Worm (Caenorhabditis elegans) whole organism, mixed stage, embryonic: ENCODE measurements around the gene lgc-33.

Experiments
- M03D4.4 ChIP-seq: sonication (generic microtip); optimal IDR thresholded peaks from 2 replicates; lab custom pipeline; 2017; ENCODE audit warnings: mild to moderate bottlenecking, missing genetic modification characterization, missing compliant biosample characterization
- blmp-1 ChIP-seq: fragments of 150-350 bp; optimal IDR thresholded peaks from 2 replicates; lab custom pipeline; 2014; ENCODE audit warnings: missing biosample characterization, missing genetic modification characterization
- ceh-39 ChIP-seq: fragments of 150-350 bp; optimal IDR thresholded peaks from 2 replicates; lab custom pipeline; 2014; ENCODE audit warnings: missing biosample characterization, missing genetic modification characterization
- ceh-43 ChIP-seq: fragments of 200-800 bp; sonication (Bioruptor generic); optimal IDR thresholded peaks from 2 replicates; lab custom pipeline; 2018; ENCODE audit warnings: mild to moderate bottlenecking, missing genetic modification characterization, moderate library complexity, missing compliant biosample characterization
- ceh-83 ChIP-seq: fragments of 200-800 bp; sonication (Bioruptor generic); optimal IDR thresholded peaks from 2 replicates; lab custom pipeline; 2018; ENCODE audit warnings: mild to moderate bottlenecking, missing genetic modification characterization, missing compliant biosample characterization
- ces-1 ChIP-seq: fragments of 150-350 bp; optimal IDR thresholded peaks from 2 replicates; lab custom pipeline; 2014; ENCODE audit warnings: missing biosample characterization, missing genetic modification reagents, missing genetic modification characterization
- cnd-1 ChIP-seq: fragments of 200-800 bp; sonication (Bioruptor generic); optimal IDR thresholded peaks from 2 replicates; lab custom pipeline; 2018; ENCODE audit warnings: mild to moderate bottlenecking, missing genetic modification characterization, missing compliant biosample characterization
- drap-1 ChIP-seq: fragments of 200-800 bp; sonication (Bioruptor generic); optimal IDR thresholded peaks from 3 replicates; lab custom pipeline; 2018; ENCODE audit warnings: mild to moderate bottlenecking, missing genetic modification characterization, missing compliant biosample characterization
- elt-1 ChIP-seq: sonication (generic microtip); optimal IDR thresholded peaks from 2 replicates; lab custom pipeline; 2017; ENCODE audit warnings: missing genetic modification characterization, mild to moderate bottlenecking, missing compliant biosample characterization, antibody characterized with exemption, moderate library complexity, borderline replicate concordance; ENCODE audit not compliant: insufficient read depth
- elt-3 ChIP-seq: fragments of 150-350 bp; optimal IDR thresholded peaks from 2 replicates; lab custom pipeline; 2014; ENCODE audit warnings: missing biosample characterization, missing genetic modification characterization
- flh-1 ChIP-seq: fragments of 200-800 bp; sonication (Bioruptor generic); optimal IDR thresholded peaks from 2 replicates; lab custom pipeline; 2018; ENCODE audit warnings: mild to moderate bottlenecking, missing genetic modification characterization, moderate library complexity, missing compliant biosample characterization
- ham-2 ChIP-seq: fragments of 200-800 bp; sonication (Bioruptor generic); optimal IDR thresholded peaks from 2 replicates; lab custom pipeline; 2018; ENCODE audit warnings: mild to moderate bottlenecking, missing genetic modification characterization, missing compliant biosample characterization
- hlh-1 ChIP-seq: fragments of 150-350 bp; optimal IDR thresholded peaks from 2 replicates; lab custom pipeline; 2014; ENCODE audit warnings: missing biosample characterization, missing genetic modification reagents, missing genetic modification characterization
- lin-13 ChIP-seq: fragments of 150-350 bp; optimal IDR thresholded peaks from 2 replicates; lab custom pipeline; 2014; ENCODE audit warnings: missing biosample characterization, missing genetic modification characterization
- lin-32 ChIP-seq: fragments of 200-800 bp; sonication (Bioruptor generic); optimal IDR thresholded peaks from 2 replicates; lab custom pipeline; 2018; ENCODE audit warnings: mild to moderate bottlenecking, missing genetic modification characterization, missing compliant biosample characterization
- lsy-2 ChIP-seq: fragments of 150-350 bp; optimal IDR thresholded peaks from 2 replicates; lab custom pipeline; 2014; ENCODE audit warnings: missing biosample characterization, missing genetic modification characterization
- mab-5 ChIP-seq: fragments of 150-350 bp; optimal IDR thresholded peaks from 2 replicates; lab custom pipeline; 2014; ENCODE audit warnings: missing biosample characterization, missing genetic modification characterization
- mep-1 ChIP-seq: fragments of 150-350 bp; optimal IDR thresholded peaks from 2 replicates; lab custom pipeline; 2017; ENCODE audit warnings: missing biosample characterization, missing genetic modification reagents, missing genetic modification characterization, inconsistent platforms
- mls-2 ChIP-seq: sonication (generic microtip); optimal IDR thresholded peaks from 2 replicates; lab custom pipeline; 2016; ENCODE audit warnings: mild to moderate bottlenecking, missing genetic modification characterization, moderate library complexity, missing compliant biosample characterization
- nhr-12 ChIP-seq: fragments of 150-350 bp; optimal IDR thresholded peaks from 2 replicates; lab custom pipeline; 2014; ENCODE audit warnings: missing biosample characterization, missing genetic modification characterization
- nhr-2 ChIP-seq: fragments of 150-350 bp; optimal IDR thresholded peaks from 2 replicates; lab custom pipeline; 2014; ENCODE audit warnings: missing biosample characterization, missing genetic modification characterization
- nhr-237 ChIP-seq: fragments of 150-350 bp; optimal IDR thresholded peaks from 2 replicates; lab custom pipeline; 2014; ENCODE audit warnings: missing biosample characterization, missing genetic modification characterization
- nhr-28 ChIP-seq: fragments of 150-350 bp; optimal IDR thresholded peaks from 2 replicates; lab custom pipeline; 2014; ENCODE audit warnings: missing biosample characterization, missing genetic modification characterization
- nhr-76 ChIP-seq: sonication (generic microtip); optimal IDR thresholded peaks from 2 replicates; lab custom pipeline; 2017; ENCODE audit warnings: missing biosample characterization, missing genetic modification characterization
- pha-4 ChIP-seq: fragments of 150-350 bp; optimal IDR thresholded peaks from 2 replicates; lab custom pipeline; 2018; ENCODE audit warnings: missing biosample characterization, missing genetic modification reagents, missing genetic modification characterization
- sem-2 ChIP-seq: fragments of 200-800 bp; sonication (Bioruptor generic); optimal IDR thresholded peaks from 2 replicates; lab custom pipeline; 2018; ENCODE audit warnings: mild to moderate bottlenecking, missing genetic modification characterization, missing compliant biosample characterization
- snpc-4 ChIP-seq: fragments of 150-350 bp; optimal IDR thresholded peaks from 2 replicates; lab custom pipeline; 2014; ENCODE audit warnings: missing biosample characterization, missing genetic modification characterization
- sptf-1 ChIP-seq: sonication (generic microtip); optimal IDR thresholded peaks from 2 replicates; lab custom pipeline; 2017; ENCODE audit warnings: mild to moderate bottlenecking, missing genetic modification characterization, moderate library complexity, missing compliant biosample characterization
- tbx-8 ChIP-seq: fragments of 200-800 bp; sonication (Bioruptor generic); optimal IDR thresholded peaks from 2 replicates; lab custom pipeline; 2018; ENCODE audit warnings: mild to moderate bottlenecking, missing genetic modification characterization, moderate library complexity, missing compliant biosample characterization
- unc-120 ChIP-seq: sonication (generic microtip); optimal IDR thresholded peaks from 2 replicates; lab custom pipeline; 2017; ENCODE audit warnings: missing genetic modification characterization, missing compliant biosample characterization; ENCODE audit not compliant: poor library complexity, severe bottlenecking
- unc-39 ChIP-seq: fragments of 150-350 bp; optimal IDR thresholded peaks from 2 replicates; lab custom pipeline; 2014; ENCODE audit warnings: missing biosample characterization, missing genetic modification characterization
- unc-62 ChIP-seq: fragments of 150-350 bp; optimal IDR thresholded peaks from 2 replicates; lab custom pipeline; 2014; ENCODE audit warnings: missing biosample characterization, missing genetic modification reagents, missing genetic modification characterization
- zip-8 ChIP-seq: fragments of 150-350 bp; optimal IDR thresholded peaks from 2 replicates; lab custom pipeline; 2014; ENCODE audit warnings: missing biosample characterization, missing genetic modification characterization
- ztf-11 ChIP-seq: fragments of 150-350 bp; optimal IDR thresholded peaks from 2 replicates; lab custom pipeline; 2014; ENCODE audit warnings: missing biosample characterization, missing genetic modification characterization

Gene lgc-33

DNA sequence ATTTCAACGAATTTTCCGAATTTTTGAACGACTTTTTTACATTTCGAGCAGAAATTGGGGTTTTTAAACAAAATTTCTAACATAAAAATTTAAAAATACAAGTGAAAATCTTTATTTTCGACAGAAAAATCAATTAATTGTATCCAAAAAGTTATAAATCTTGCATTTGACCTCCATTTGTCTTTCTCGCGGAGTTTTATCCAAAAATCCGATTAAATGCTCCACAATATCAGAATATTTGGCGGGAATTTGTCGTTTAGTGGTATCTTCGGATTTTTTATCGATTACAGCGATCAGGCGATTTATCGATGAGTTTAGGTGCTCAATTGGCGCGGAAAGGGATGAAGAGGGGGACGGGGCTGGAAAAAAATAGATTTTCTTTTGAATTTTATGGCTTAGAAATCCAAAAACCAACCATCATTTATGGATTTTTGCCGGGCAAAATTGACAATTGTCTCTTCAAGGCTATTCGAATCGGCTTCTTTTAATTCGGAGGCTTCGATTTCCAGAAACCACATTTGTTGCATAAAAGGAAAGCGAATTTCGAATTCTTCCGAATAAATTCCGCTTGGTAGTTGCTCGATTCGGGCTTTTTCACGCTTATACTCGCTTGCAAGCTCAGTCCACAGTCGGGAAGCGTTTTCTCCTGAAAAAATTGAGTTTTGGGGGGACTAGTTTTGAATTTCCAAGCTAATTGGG is 14.9 kb upstream of the lgc-33 start:
- TF ChIP-seq mep-1 (tag; lab: Kevin White, UChicago): no peak
- TF ChIP-seq zip-8 (tag; lab: Kevin White, UChicago): no peak
- TF ChIP-seq elt-3 (tag; lab: Kevin White, UChicago): no peak

DNA sequence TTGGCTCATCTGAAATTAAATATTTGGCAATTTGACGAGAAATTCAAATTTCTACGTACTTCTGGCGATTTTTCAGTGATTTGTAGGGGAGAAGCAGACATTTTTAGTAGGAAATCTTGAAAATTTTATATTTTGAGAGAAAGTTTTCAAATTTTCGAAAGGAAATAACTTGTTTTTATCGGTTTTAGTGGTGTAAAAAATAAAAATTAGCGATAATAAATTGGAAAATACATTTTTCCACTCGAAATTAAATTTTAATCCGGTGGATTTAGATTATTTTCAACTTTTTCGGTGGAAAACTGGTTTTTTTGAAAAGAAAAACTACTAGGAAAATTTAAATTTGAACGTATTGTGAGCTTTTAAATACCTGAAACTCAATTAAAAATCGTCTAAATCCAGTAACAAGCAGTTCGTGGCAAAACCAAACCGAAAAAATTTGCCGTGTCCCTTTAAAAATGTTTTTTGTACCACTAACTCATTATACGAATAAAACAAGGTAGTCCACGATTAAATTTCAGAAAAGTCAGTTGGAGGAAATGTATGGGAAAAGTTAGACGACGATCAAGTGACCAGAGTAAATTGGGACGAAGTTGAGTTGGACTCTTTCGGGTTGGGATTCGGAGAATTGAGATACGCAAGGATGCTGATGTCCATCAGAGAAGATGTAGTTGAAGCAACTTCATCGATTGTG is 13.4 kb upstream of the lgc-33 start, which contains the start of the genes madf-1 and Y55F3BR.10:
Gene madf-1 (minus strand): TSS at position 101 of the 691 bp plus-strand sequence.
Gene Y55F3BR.10 (plus strand): TSS at position 641 of the 691 bp plus-strand sequence.
- TF ChIP-seq sptf-1 (tag; lab: Kevin White, UChicago) (no peak), drap-1 (no peak), cnd-1 (tag; lab: Kevin White, UChicago) (no peak), mab-5 (tag; lab: Kevin White, UChicago) (no peak), ceh-39 (tag; lab: Kevin White, UChicago) (no peak), ztf-11 (tag; lab: Kevin White, UChicago) (no peak), pha-4 (tag; lab: Kevin White, UChicago) (no peak), ceh-43 (GFP tag; lab: Kevin White, UChicago) (no peak), nhr-76 (tag; lab: Kevin White, UChicago) (no peak), elt-3 (tag; lab: Kevin White, UChicago) (no peak)

DNA sequence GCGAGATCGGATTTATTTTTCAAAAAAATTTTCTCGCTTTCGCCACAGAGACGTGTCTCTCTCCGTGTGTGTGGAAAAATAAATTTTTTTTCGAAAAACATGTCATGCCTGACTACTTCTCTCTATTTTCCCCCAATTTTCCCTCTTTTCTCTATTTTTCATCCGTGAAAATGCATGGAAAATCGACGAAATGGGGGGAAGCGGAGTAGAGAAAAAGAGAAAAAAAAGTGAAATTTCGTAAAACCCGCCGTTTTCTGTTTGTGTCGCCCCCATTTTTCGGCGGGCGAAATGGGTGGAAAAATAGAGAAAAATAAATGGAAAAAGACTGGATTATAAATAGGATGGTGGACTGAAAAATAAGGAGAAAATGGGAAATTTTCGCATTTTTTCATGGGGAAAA is 11.8 kb upstream of the lgc-33 start:
- TF ChIP-seq blmp-1 (tag; lab: Kevin White, UChicago) (peak; percentile 84), ces-1 (GFP tag; lab: Kevin White, UChicago) (peak; percentile 37), cnd-1 (tag; lab: Kevin White, UChicago) (no peak)

DNA sequence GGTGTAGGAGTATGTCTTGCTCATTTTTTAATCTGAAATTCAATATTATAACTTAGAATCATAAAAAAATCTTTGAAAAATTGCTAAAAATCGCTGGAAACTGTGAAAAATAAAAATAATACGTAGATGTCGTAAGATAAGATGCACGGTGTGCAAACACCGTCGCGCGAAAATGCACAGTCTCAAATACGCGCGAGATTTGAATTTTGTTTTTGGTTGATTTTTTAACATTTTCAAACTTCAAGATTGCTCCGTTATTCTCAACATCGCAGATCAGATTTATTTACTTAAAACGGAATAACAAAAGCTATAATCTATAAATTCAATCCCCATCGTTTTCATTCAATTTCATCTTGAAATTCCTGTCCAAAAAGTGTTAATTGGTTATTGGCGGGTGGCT is 3.2 kb upstream of the lgc-33 start, which contains the start of gene Y55F3BR.6:
Gene Y55F3BR.6 (minus strand): TSS at position 32 of the 400 bp plus-strand sequence.
- TF ChIP-seq nhr-12: no peak
- TF ChIP-seq cnd-1 (tag; lab: Kevin White, UChicago): no peak
- no peak for TF ChIP-seq flh-1 (GFP tag; lab: Kevin White, UChicago)
- TF ChIP-seq snpc-4 (tag; lab: Kevin White, UChicago): no peak
- TF ChIP-seq lsy-2 (tag; lab: Kevin White, UChicago): no peak
- no peak for TF ChIP-seq mab-5 (tag; lab: Kevin White, UChicago)
- TF ChIP-seq ham-2 (GFP tag; lab: Kevin White, UChicago): no peak
- no peak for TF ChIP-seq pha-4 (tag; lab: Kevin White, UChicago)
- TF ChIP-seq ceh-39 (tag; lab: Kevin White, UChicago): no peak
- no peak for TF ChIP-seq blmp-1 (tag; lab: Kevin White, UChicago)
- no peak for TF ChIP-seq ceh-83 (GFP tag; lab: Kevin White, UChicago)
- TF ChIP-seq elt-1: no peak
- no peak for TF ChIP-seq ztf-11 (tag; lab: Kevin White, UChicago)
- no peak for TF ChIP-seq unc-62 (GFP tag; lab: Kevin White, UChicago)
- no peak for TF ChIP-seq nhr-76 (tag; lab: Kevin White, UChicago)
- TF ChIP-seq nhr-28: no peak
- TF ChIP-seq nhr-237: no peak
- no peak for TF ChIP-seq ces-1 (GFP tag; lab: Kevin White, UChicago)
- no peak for TF ChIP-seq unc-120 (tag; lab: Kevin White, UChicago)
- TF ChIP-seq lin-13: no peak

DNA sequence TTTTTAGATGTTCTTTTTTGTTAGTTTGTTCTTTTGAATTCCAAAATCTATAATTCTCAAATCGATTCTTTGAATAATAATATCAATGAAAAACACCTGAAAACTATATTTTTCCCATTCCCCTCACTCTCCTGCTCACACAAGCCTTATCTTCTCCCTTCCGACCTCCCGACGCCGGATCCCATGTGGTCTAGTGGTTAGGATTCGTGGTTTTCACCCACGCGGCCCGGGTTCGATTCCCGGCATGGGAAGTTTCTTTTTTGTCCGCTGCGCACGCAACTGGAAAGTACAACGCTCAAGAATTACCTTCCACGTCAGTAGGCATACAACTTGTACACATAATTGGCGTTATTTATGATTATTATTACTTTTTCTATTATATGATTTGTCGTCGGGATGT is 2.7 kb upstream of the lgc-33 start:
- TF ChIP-seq snpc-4 (tag; lab: Kevin White, UChicago) (no peak), cnd-1 (tag; lab: Kevin White, UChicago) (peak; percentile 56), nhr-12 (no peak), mab-5 (tag; lab: Kevin White, UChicago) (no peak), hlh-1 (tag; lab: Kevin White, UChicago) (peak; percentile 0), ceh-83 (GFP tag; lab: Kevin White, UChicago) (peak; percentile 68), nhr-237 (no peak), lin-13 (no peak), lsy-2 (tag; lab: Kevin White, UChicago) (no peak), ceh-39 (tag; lab: Kevin White, UChicago) (no peak), elt-1 (no peak), pha-4 (tag; lab: Kevin White, UChicago) (no peak), nhr-76 (tag; lab: Kevin White, UChicago) (no peak), nhr-2 (no peak), unc-39 (tag; lab: Kevin White, UChicago) (no peak), ztf-11 (tag; lab: Kevin White, UChicago) (no peak), drap-1 (peak; percentile 68), elt-3 (tag; lab: Kevin White, UChicago) (no peak), tbx-8 (GFP tag; lab: Kevin White, UChicago) (no peak), unc-62 (GFP tag; lab: Kevin White, UChicago) (no peak), mep-1 (tag; lab: Kevin White, UChicago) (no peak), blmp-1 (tag; lab: Kevin White, UChicago) (no peak), zip-8 (tag; lab: Kevin White, UChicago) (no peak), lin-32 (GFP tag; lab: Kevin White, UChicago) (peak; percentile 53), M03D4.4 (tag; lab: Kevin White, UChicago) (peak; percentile 64), ces-1 (GFP tag; lab: Kevin White, UChicago) (no peak), sem-2 (peak; percentile 60), ham-2 (GFP tag; lab: Kevin White, UChicago) (peak; percentile 7), mls-2 (tag; lab: Kevin White, UChicago) (peak; percentile 47), flh-1 (GFP tag; lab: Kevin White, UChicago) (peak; percentile 15), unc-120 (tag; lab: Kevin White, UChicago) (peak; percentile 60), nhr-28 (no peak), ceh-43 (GFP tag; lab: Kevin White, UChicago) (peak; percentile 17)
